Fruit fly (Drosophila melanogaster) whole organism, embryonic: ENCODE measurements around the gene Cpr65Ea.

Experiments
- B-H2 ChIP-seq: fragments of 200-800 bp; sonication (Bioruptor generic); optimal IDR thresholded peaks from 2 replicates; lab custom pipeline; 2018; ENCODE audit warnings: missing biosample characterization, mild to moderate bottlenecking, missing genetic modification characterization
- Bgb ChIP-seq: fragments of 200-800 bp; sonication (Bioruptor generic); IDR thresholded peaks from 2 replicates; pipeline ENCODE4 v1.3.6; 2022; ENCODE audit warnings: missing biosample characterization, missing genetic modification characterization; ENCODE audit not compliant: partially characterized antibody
- CG10267 ChIP-seq: fragments of 200-800 bp; sonication (Bioruptor generic); optimal IDR thresholded peaks from 2 replicates; lab custom pipeline; 2018; ENCODE audit warnings: missing biosample characterization, mild to moderate bottlenecking, missing genetic modification characterization, moderate library complexity
- CG10543 ChIP-seq: fragments of 200-800 bp; sonication (Bioruptor generic); optimal IDR thresholded peaks from 3 replicates; lab custom pipeline; 2017; ENCODE audit warnings: missing biosample characterization, mild to moderate bottlenecking, missing genetic modification characterization, moderate library complexity
- CG11247 ChIP-seq: fragments of 200-800 bp; sonication (Bioruptor generic); IDR thresholded peaks from 2 replicates; pipeline ENCODE4 v1.3.6; 2022; ENCODE audit warnings: missing biosample characterization, missing genetic modification characterization
- CG13424 ChIP-seq: fragments of 200-800 bp; sonication (Bioruptor generic); optimal IDR thresholded peaks from 2 replicates; lab custom pipeline; 2019; ENCODE audit warnings: missing biosample characterization, mild to moderate bottlenecking, missing genetic modification characterization, moderate library complexity
- CG13894 ChIP-seq: fragments of 200-800 bp; sonication (Bioruptor generic); optimal IDR thresholded peaks from 3 replicates; lab custom pipeline; 2018; ENCODE audit warnings: missing biosample characterization, mild to moderate bottlenecking, missing genetic modification characterization, moderate library complexity
- CG14667 ChIP-seq: fragments of 200-800 bp; sonication (Bioruptor generic); IDR thresholded peaks from 2 replicates; pipeline ENCODE4 v1.3.6; 2022; ENCODE audit warnings: missing biosample characterization, missing genetic modification characterization
- CG17802 ChIP-seq: fragments of 200-800 bp; sonication (Bioruptor generic); optimal IDR thresholded peaks from 2 replicates; lab custom pipeline; 2018; ENCODE audit warnings: missing biosample characterization, mild to moderate bottlenecking, missing genetic modification characterization, moderate library complexity
- CG17912 ChIP-seq: fragments of 200-800 bp; sonication (Bioruptor generic); optimal IDR thresholded peaks from 2 replicates; lab custom pipeline; 2018; ENCODE audit warnings: missing biosample characterization, mild to moderate bottlenecking, missing genetic modification characterization
- CG18599 ChIP-seq: fragments of 200-800 bp; sonication (Bioruptor generic); optimal IDR thresholded peaks from 3 replicates; lab custom pipeline; 2017; ENCODE audit warnings: missing biosample characterization, missing genetic modification characterization, mild to moderate bottlenecking, moderate library complexity, missing genetic modification reagents
- CG2678 ChIP-seq: fragments of 200-800 bp; sonication (Bioruptor generic); optimal IDR thresholded peaks from 3 replicates; lab custom pipeline; 2019; ENCODE audit warnings: missing biosample characterization, mild to moderate bottlenecking, missing genetic modification characterization, moderate library complexity
- CG2889 ChIP-seq: fragments of 200-800 bp; sonication (Bioruptor generic); IDR thresholded peaks from 3 replicates; pipeline ENCODE4 v1.3.6; 2022; ENCODE audit warnings: missing biosample characterization, missing genetic modification characterization
- CG32772 ChIP-seq: fragments of 200-800 bp; sonication (Bioruptor generic); IDR thresholded peaks from 2 replicates; pipeline ENCODE4 v1.3.6; 2022; ENCODE audit warnings: missing biosample characterization, missing genetic modification characterization
- CG3847 ChIP-seq: fragments of 200-800 bp; sonication (Bioruptor generic); IDR thresholded peaks from 2 replicates; pipeline ENCODE4 v1.3.6; 2022; ENCODE audit warnings: missing biosample characterization, missing genetic modification characterization
- CG6175 ChIP-seq: fragments of 200-800 bp; sonication (Bioruptor generic); IDR thresholded peaks from 3 replicates; pipeline ENCODE4 v1.3.6; 2022; ENCODE audit warnings: missing biosample characterization, missing genetic modification characterization
- CG6272 ChIP-seq: fragments of 200-800 bp; sonication (Bioruptor generic); IDR thresholded peaks from 2 replicates; pipeline ENCODE4 v1.3.6; 2022; ENCODE audit warnings: missing biosample characterization, missing genetic modification characterization
- CG6683 ChIP-seq: fragments of 200-800 bp; sonication (Bioruptor generic); optimal IDR thresholded peaks from 2 replicates; lab custom pipeline; 2017; ENCODE audit warnings: missing biosample characterization, mild to moderate bottlenecking, missing genetic modification characterization, missing genetic modification reagents
- CG7839 ChIP-seq: fragments of 200-800 bp; sonication (Bioruptor generic); optimal IDR thresholded peaks from 3 replicates; lab custom pipeline; 2018; ENCODE audit warnings: missing biosample characterization, mild to moderate bottlenecking, missing genetic modification characterization, moderate library complexity
- CG8388 ChIP-seq: fragments of 200-800 bp; sonication (Bioruptor generic); optimal IDR thresholded peaks from 2 replicates; lab custom pipeline; 2019; ENCODE audit warnings: missing biosample characterization, mild to moderate bottlenecking, missing genetic modification characterization, moderate library complexity
- CG8765 ChIP-seq: fragments of 200-800 bp; sonication (Bioruptor generic); IDR thresholded peaks from 2 replicates; pipeline ENCODE4 v1.3.6; 2022; ENCODE audit warnings: missing biosample characterization, missing genetic modification characterization
- CHES-1-like ChIP-seq: fragments of 200-800 bp; sonication (Bioruptor generic); optimal IDR thresholded peaks from 2 replicates; lab custom pipeline; 2016; ENCODE audit warnings: missing biosample characterization, missing genetic modification characterization
- CoRest ChIP-seq: fragments of 200-800 bp; sonication (Bioruptor generic); optimal IDR thresholded peaks from 3 replicates; lab custom pipeline; 2018; ENCODE audit warnings: missing biosample characterization, mild to moderate bottlenecking, missing genetic modification characterization, moderate library complexity
- Drgx ChIP-seq: fragments of 200-800 bp; sonication (Bioruptor generic); IDR thresholded peaks from 2 replicates; pipeline ENCODE4 v1.3.6; 2022; ENCODE audit warnings: missing biosample characterization, missing genetic modification characterization
- Elba2 ChIP-seq: fragments of 200-800 bp; sonication (Bioruptor generic); optimal IDR thresholded peaks from 3 replicates; lab custom pipeline; 2016; ENCODE audit warnings: missing biosample characterization, missing genetic modification characterization
- H15 ChIP-seq: fragments of 200-800 bp; sonication (Bioruptor generic); IDR thresholded peaks from 3 replicates; pipeline ENCODE4 v1.3.6; 2022; ENCODE audit warnings: missing biosample characterization, missing genetic modification characterization
- HLH54F ChIP-seq: fragments of 200-800 bp; sonication (Bioruptor generic); optimal IDR thresholded peaks from 3 replicates; lab custom pipeline; 2016; ENCODE audit warnings: missing biosample characterization, missing genetic modification characterization
- Hey ChIP-seq: fragments of 200-800 bp; sonication (Bioruptor generic); optimal IDR thresholded peaks from 3 replicates; lab custom pipeline; 2018; ENCODE audit warnings: missing biosample characterization, mild to moderate bottlenecking, missing genetic modification characterization
- Sin3A ChIP-seq: fragments of >200 bp; optimal IDR thresholded peaks from 2 replicates; lab custom pipeline; 2018
- Sry-δ ChIP-seq: fragments of 200-800 bp; sonication (Bioruptor generic); optimal IDR thresholded peaks from 2 replicates; lab custom pipeline; 2016; ENCODE audit warnings: missing biosample characterization, missing genetic modification characterization
- al ChIP-seq: fragments of 200-800 bp; sonication (Bioruptor generic); IDR thresholded peaks from 2 replicates; pipeline ENCODE4 v1.3.6; 2022; ENCODE audit warnings: missing biosample characterization, missing genetic modification characterization
- az2 ChIP-seq: fragments of 200-800 bp; sonication (Bioruptor generic); optimal IDR thresholded peaks from 3 replicates; lab custom pipeline; 2016; ENCODE audit warnings: missing biosample characterization, missing genetic modification characterization
- bsh ChIP-seq, 2 experiments: fragments of 200-800 bp; sonication (Bioruptor generic); optimal IDR thresholded peaks; 2 replicates each; lab custom pipeline; 2017 to 2018; ENCODE audit warnings: mild to moderate bottlenecking in 2 of 2, missing biosample characterization in 2 of 2, missing genetic modification characterization in 2 of 2, moderate library complexity in 1 of 2
- fd96Cb ChIP-seq: fragments of 200-800 bp; sonication (Bioruptor generic); optimal IDR thresholded peaks from 2 replicates; lab custom pipeline; 2018; ENCODE audit warnings: missing biosample characterization, mild to moderate bottlenecking, missing genetic modification characterization, moderate library complexity
- ftz-f1 ChIP-seq: fragments of 200-800 bp; sonication (Bioruptor generic); optimal IDR thresholded peaks from 2 replicates; lab custom pipeline; 2016; ENCODE audit warnings: missing biosample characterization, missing genetic modification characterization
- her ChIP-seq: fragments of 200-800 bp; sonication (Bioruptor generic); optimal IDR thresholded peaks from 2 replicates; lab custom pipeline; 2016; ENCODE audit warnings: missing biosample characterization, missing genetic modification characterization
- klu ChIP-seq: fragments of 200-800 bp; sonication (Bioruptor generic); IDR thresholded peaks from 2 replicates; pipeline ENCODE4 v1.3.6; 2022; ENCODE audit warnings: missing biosample characterization, missing genetic modification characterization
- kni ChIP-seq: fragments of 200-800 bp; sonication (Bioruptor generic); optimal IDR thresholded peaks from 3 replicates; lab custom pipeline; 2017; ENCODE audit warnings: mild to moderate bottlenecking, missing biosample characterization, missing genetic modification reagents, missing genetic modification characterization
- luna ChIP-seq: fragments of 200-800 bp; sonication (Bioruptor generic); optimal IDR thresholded peaks from 2 replicates; lab custom pipeline; 2016; ENCODE audit warnings: missing biosample characterization, missing genetic modification characterization
- p53 ChIP-seq: fragments of 200-800 bp; sonication (Bioruptor generic); optimal IDR thresholded peaks from 2 replicates; lab custom pipeline; 2016; ENCODE audit warnings: missing biosample characterization, missing genetic modification characterization
- pan ChIP-seq, 4 experiments: fragments of >200 bp in 3 of 4; fragments of 200-800 bp in 1 of 4; sonication (Bioruptor generic) in 1 of 4; optimal IDR thresholded peaks in 3 of 4; IDR thresholded peaks in 1 of 4; 2 replicates each; pipeline versions ENCODE4 v1.3.6 to Lab custom; 2017 to 2022; ENCODE audit warnings: missing biosample characterization in 2 of 4, missing genetic modification characterization in 2 of 4, mixed read lengths in 1 of 4
- pum ChIP-seq: fragments of 200-800 bp; sonication (Bioruptor generic); optimal IDR thresholded peaks from 2 replicates; lab custom pipeline; 2016; ENCODE audit warnings: missing biosample characterization, missing genetic modification characterization
- ranshi ChIP-seq: fragments of 200-800 bp; sonication (Bioruptor generic); IDR thresholded peaks from 2 replicates; pipeline ENCODE4 v1.3.6; 2022; ENCODE audit warnings: missing biosample characterization, missing genetic modification characterization
- salm ChIP-seq: fragments of 200-800 bp; sonication (Bioruptor generic); optimal IDR thresholded peaks from 2 replicates; lab custom pipeline; 2018; ENCODE audit warnings: missing biosample characterization, mild to moderate bottlenecking, missing genetic modification characterization
- slp2 ChIP-seq: fragments of 200-800 bp; sonication (Bioruptor generic); optimal IDR thresholded peaks from 2 replicates; lab custom pipeline; 2016; ENCODE audit warnings: missing biosample characterization, missing genetic modification characterization
- tin ChIP-seq: fragments of 200-800 bp; sonication (Bioruptor generic); optimal IDR thresholded peaks from 3 replicates; lab custom pipeline; 2016; ENCODE audit warnings: missing biosample characterization, missing genetic modification characterization
- zen ChIP-seq: fragments of 200-800 bp; sonication (Bioruptor generic); optimal IDR thresholded peaks from 3 replicates; lab custom pipeline; 2018; ENCODE audit warnings: missing biosample characterization, mild to moderate bottlenecking, missing genetic modification characterization, moderate library complexity

The Cpr65Ea gene

dm6 chr3L:7134818-7135217 is 48.4 kb upstream of the Cpr65Ea start (continued):
- TF ChIP-seq klu (GFP tag; lab: Robert Waterston, UW) (no peak), ftz-f1 (GFP tag; lab: Kevin White, UChicago) (no peak), al (GFP tag; lab: Robert Waterston, UW) (no peak), salm (tag; lab: Kevin White, UChicago) (no peak), slp2 (GFP tag; lab: Kevin White, UChicago) (no peak), ranshi (GFP tag; lab: Robert Waterston, UW) (no peak), pan (optimal IDR thresholded peaks at IDR 0.05; lab: Kevin White, UChicago) (no peak), pan (GFP tag; optimal IDR thresholded peaks at IDR 0.05 in 1 of 2, IDR thresholded peaks at IDR 0.05 in 1 of 2) (peak in 1 of 2 experiments; percentile 21), Hey (tag; lab: Kevin White, UChicago) (no peak), CHES-1-like (GFP tag; lab: Kevin White, UChicago) (no peak), CG6683 (GFP tag; lab: Kevin White, UChicago) (no peak), CG10543 (GFP tag; lab: Kevin White, UChicago) (no peak), p53 (GFP tag; lab: Kevin White, UChicago) (no peak), CG6272 (GFP tag; lab: Robert Waterston, UW) (no peak), CG8765 (GFP tag; lab: Robert Waterston, UW) (0 out of 2 replicates have a peak, but pooled peaks have one; percentile 6), CG32772 (GFP tag; lab: Robert Waterston, UW) (no peak), CG2889 (GFP tag; lab: Robert Waterston, UW) (no peak), CG13894 (no peak), fd96Cb (no peak), Drgx (GFP tag; lab: Robert Waterston, UW) (peak; percentile 57), Bgb (peak; percentile 13; the same call in 1 of the 2 replicates), CG17802 (tag; lab: Kevin White, UChicago) (no peak)

- TF ChIP-seq bsh (GFP tag; optimal IDR thresholded peaks at IDR 0.05; lab: Kevin White, UChicago) (peak; percentile 66 to 81), B-H2 (GFP tag; lab: Kevin White, UChicago) (peak; percentile 25), Sry-δ (peak; percentile 50), CG13424 (tag; lab: Kevin White, UChicago) (peak; percentile 88), CG11247 (GFP tag; lab: Robert Waterston, UW) (peak; percentile 51; the same call in 1 of the 2 replicates), CG10267 (peak; percentile 84), pum (GFP tag; lab: Kevin White, UChicago) (peak; percentile 85), Elba2 (GFP tag; lab: Kevin White, UChicago) (peak; percentile 23), CoRest (tag; lab: Kevin White, UChicago) (peak; percentile 94), her (peak; percentile 67), CG2678 (tag; lab: Kevin White, UChicago) (peak; percentile 93), tin (peak; percentile 83), CG14667 (GFP tag; lab: Robert Waterston, UW) (peak; percentile 76), zen (tag; lab: Kevin White, UChicago) (peak; percentile 82), CG18599 (GFP tag; lab: Kevin White, UChicago) (peak; percentile 85), az2 (peak; percentile 89), HLH54F (GFP tag; lab: Kevin White, UChicago) (peak; percentile 91), CG3847 (GFP tag; lab: Robert Waterston, UW) (peak; percentile 76), CG17912 (GFP tag; lab: Kevin White, UChicago) (no peak), CG10543 (GFP tag; lab: Kevin White, UChicago) (peak; percentile 78), kni (GFP tag; lab: Kevin White, UChicago) (peak; percentile 72), CG6175 (GFP tag; lab: Robert Waterston, UW) (no peak), Sin3A (lab: Kevin White, UChicago) (no peak), CG8388 (peak; percentile 77), luna (GFP tag; lab: Kevin White, UChicago) (peak; percentile 31), H15 (GFP tag; lab: Robert Waterston, UW) (0 out of 3 replicates have a peak, but pooled peaks have one; percentile 58), CG7839 (tag; lab: Kevin White, UChicago) (peak; percentile 92)
Observed at dm6 chr3L:7133699-7134655, 47.6 kb upstream of the Cpr65Ea start, which contains the start of gene melt. Gene melt, plus strand, starts transcription at chr3L:7134516.
